Fruit fly (Drosophila melanogaster) whole organism, embryonic: ENCODE data around the gene kin17.

Source experiments
- Asciz ChIP-seq: fragments of 200-800 bp; sonication (Bioruptor generic); optimal IDR thresholded peaks from 2 replicates; lab custom pipeline; 2017; ENCODE audit warnings: missing biosample characterization, mild to moderate bottlenecking, missing genetic modification characterization, missing genetic modification reagents
- Bdp1 ChIP-seq: fragments of 200-800 bp; sonication (Bioruptor generic); optimal IDR thresholded peaks from 3 replicates; lab custom pipeline; 2016; ENCODE audit warnings: missing biosample characterization, missing genetic modification characterization
- CG10543 ChIP-seq: fragments of 200-800 bp; sonication (Bioruptor generic); optimal IDR thresholded peaks from 3 replicates; lab custom pipeline; 2017; ENCODE audit warnings: missing biosample characterization, mild to moderate bottlenecking, missing genetic modification characterization, moderate library complexity
- CG10959 ChIP-seq: fragments of 200-800 bp; sonication (Bioruptor generic); IDR thresholded peaks from 2 replicates; pipeline ENCODE4 v1.3.6; 2022; ENCODE audit warnings: missing biosample characterization, missing genetic modification characterization
- CG12071 ChIP-seq: fragments of 200-800 bp; sonication (Bioruptor generic); optimal IDR thresholded peaks from 3 replicates; lab custom pipeline; 2018; ENCODE audit warnings: missing biosample characterization, mild to moderate bottlenecking, missing genetic modification characterization
- CG13424 ChIP-seq: fragments of 200-800 bp; sonication (Bioruptor generic); optimal IDR thresholded peaks from 2 replicates; lab custom pipeline; 2019; ENCODE audit warnings: missing biosample characterization, mild to moderate bottlenecking, missing genetic modification characterization, moderate library complexity
- CG13775 ChIP-seq: fragments of 200-800 bp; sonication (Bioruptor generic); optimal IDR thresholded peaks from 3 replicates; lab custom pipeline; 2017; ENCODE audit warnings: missing biosample characterization, mild to moderate bottlenecking, missing genetic modification characterization
- CG14050 ChIP-seq: fragments of 200-800 bp; sonication (Bioruptor generic); IDR thresholded peaks from 3 replicates; pipeline ENCODE4 v1.3.6; 2022; ENCODE audit warnings: missing biosample characterization, missing genetic modification characterization
- CG2129 ChIP-seq: fragments of 200-800 bp; sonication (Bioruptor generic); IDR thresholded peaks from 2 replicates; pipeline ENCODE4 v1.3.6; 2022; ENCODE audit warnings: missing biosample characterization, missing genetic modification characterization; ENCODE audit not compliant: partially characterized antibody
- CG3065 ChIP-seq: fragments of 200-800 bp; sonication (Bioruptor generic); optimal IDR thresholded peaks from 2 replicates; lab custom pipeline; 2016; ENCODE audit warnings: missing biosample characterization, missing genetic modification characterization
- CG33557 ChIP-seq: fragments of 200-800 bp; sonication (Bioruptor generic); optimal IDR thresholded peaks from 2 replicates; lab custom pipeline; 2019; ENCODE audit warnings: missing biosample characterization, mild to moderate bottlenecking, missing genetic modification characterization, moderate library complexity
- CG34422 ChIP-seq: fragments of 200-800 bp; sonication (Bioruptor generic); IDR thresholded peaks from 3 replicates; pipeline ENCODE4 v1.3.6; 2022; ENCODE audit warnings: missing biosample characterization, missing genetic modification characterization
- CG3726 ChIP-seq: fragments of 200-800 bp; sonication (Bioruptor generic); IDR thresholded peaks from 3 replicates; pipeline ENCODE4, ENCODE4 v1.3.6; 2022; ENCODE audit warnings: missing biosample characterization, missing genetic modification characterization
- CG6813 ChIP-seq: fragments of 200-800 bp; sonication (Bioruptor generic); optimal IDR thresholded peaks from 2 replicates; lab custom pipeline; 2017; ENCODE audit warnings: missing biosample characterization, missing genetic modification characterization, mild to moderate bottlenecking, moderate library complexity, missing genetic modification reagents
- CG8290 ChIP-seq, 3 experiments: fragments of 200-800 bp; sonication (Bioruptor generic); optimal IDR thresholded peaks; 2 replicates each; lab custom pipeline; 2016 to 2019; ENCODE audit warnings: missing biosample characterization in 3 of 3, missing genetic modification characterization in 3 of 3, mild to moderate bottlenecking in 2 of 3, moderate library complexity in 1 of 3
- CG9817 ChIP-seq: fragments of 200-800 bp; sonication (Bioruptor generic); optimal IDR thresholded peaks from 2 replicates; lab custom pipeline; 2018; ENCODE audit warnings: missing biosample characterization, mild to moderate bottlenecking, missing genetic modification characterization, moderate library complexity
- Doc3 ChIP-seq: fragments of 200-800 bp; sonication (Bioruptor generic); IDR thresholded peaks from 3 replicates; pipeline ENCODE4 v1.3.6; 2022; ENCODE audit warnings: missing biosample characterization, missing genetic modification characterization; ENCODE audit not compliant: partially characterized antibody
- E2f1 ChIP-seq: fragments of 200-800 bp; sonication (Bioruptor generic); IDR thresholded peaks from 2 replicates; pipeline ENCODE4 v1.3.6; 2022; ENCODE audit warnings: missing biosample characterization, missing genetic modification characterization
- Ets97D ChIP-seq: fragments of 200-800 bp; sonication (Bioruptor generic); optimal IDR thresholded peaks from 3 replicates; lab custom pipeline; 2016; ENCODE audit warnings: missing biosample characterization, missing genetic modification characterization
- GATAe ChIP-seq: fragments of 200-800 bp; sonication (Bioruptor generic); conservative IDR thresholded peaks from 2 replicates; pipeline ENCODE4 v1.3.6; 2022; ENCODE audit warnings: missing biosample characterization, missing genetic modification characterization
- HLH3B ChIP-seq: fragments of 200-800 bp; sonication (Bioruptor generic); IDR thresholded peaks from 2 replicates; pipeline ENCODE4 v1.3.6; 2022; ENCODE audit warnings: missing biosample characterization, missing genetic modification characterization
- MBD-R2 ChIP-seq: fragments of 200-800 bp; sonication (Bioruptor generic); IDR thresholded peaks from 2 replicates; pipeline ENCODE4 v1.3.6; 2022; ENCODE audit warnings: missing biosample characterization, missing genetic modification characterization
- Nf-YA ChIP-seq: fragments of 200-800 bp; sonication (Bioruptor generic); IDR thresholded peaks from 2 replicates; pipeline ENCODE4 v1.3.6; 2022; ENCODE audit warnings: missing biosample characterization, missing genetic modification characterization
- Trl ChIP-seq, 3 experiments: fragments of >200 bp in 2 of 3; fragments of 200-800 bp in 1 of 3; sonication (Bioruptor generic) in 1 of 3; optimal IDR thresholded peaks; 2 replicates in 1 of 3; 3 replicates in 2 of 3; lab custom pipeline; 2016 to 2017; ENCODE audit warnings: missing biosample characterization in 1 of 3, missing genetic modification characterization in 1 of 3
- ase ChIP-seq: fragments of 200-800 bp; sonication (Bioruptor generic); IDR thresholded peaks from 3 replicates; pipeline ENCODE4 v1.3.6; 2022; ENCODE audit warnings: missing biosample characterization, missing genetic modification characterization
- bowl ChIP-seq: fragments of 200-800 bp; sonication (Bioruptor generic); IDR thresholded peaks from 2 replicates; pipeline ENCODE4 v1.3.6; 2022; ENCODE audit warnings: missing biosample characterization, missing genetic modification characterization
- cato ChIP-seq: fragments of 200-800 bp; sonication (Bioruptor generic); optimal IDR thresholded peaks from 2 replicates; lab custom pipeline; 2016; ENCODE audit warnings: missing biosample characterization, missing genetic modification characterization, borderline replicate concordance
- cg ChIP-seq: fragments of 200-800 bp; sonication (Bioruptor generic); optimal IDR thresholded peaks from 3 replicates; lab custom pipeline; 2019; ENCODE audit warnings: missing biosample characterization, mild to moderate bottlenecking, missing genetic modification characterization, moderate library complexity
- dpn ChIP-seq, 2 experiments: fragments of 200-800 bp; sonication (Bioruptor generic); optimal IDR thresholded peaks; 3 replicates each; lab custom pipeline; 2016; ENCODE audit warnings: missing biosample characterization in 2 of 2, missing genetic modification characterization in 2 of 2
- eve ChIP-seq, 2 experiments: fragments of >200 bp; optimal IDR thresholded peaks; 2 replicates each; lab custom pipeline; 2017; ENCODE audit warnings: missing biosample characterization in 2 of 2, missing genetic modification characterization in 2 of 2
- fu2 ChIP-seq: fragments of 200-800 bp; sonication (Bioruptor generic); optimal IDR thresholded peaks from 2 replicates; lab custom pipeline; 2016; ENCODE audit warnings: missing biosample characterization, missing genetic modification characterization
- gcm2 ChIP-seq: fragments of 200-800 bp; sonication (Bioruptor generic); optimal IDR thresholded peaks from 2 replicates; lab custom pipeline; 2016; ENCODE audit warnings: missing biosample characterization, missing genetic modification characterization
- grn ChIP-seq: fragments of 200-800 bp; sonication (Bioruptor generic); optimal IDR thresholded peaks from 3 replicates; lab custom pipeline; 2017; ENCODE audit warnings: missing biosample characterization, missing genetic modification characterization
- her ChIP-seq: fragments of 200-800 bp; sonication (Bioruptor generic); optimal IDR thresholded peaks from 2 replicates; lab custom pipeline; 2016; ENCODE audit warnings: missing biosample characterization, missing genetic modification characterization
- hkb ChIP-seq, 2 experiments: fragments of 200-800 bp in 1 of 2; fragments of >200 bp in 1 of 2; sonication (Bioruptor generic) in 1 of 2; IDR thresholded peaks in 1 of 2; optimal IDR thresholded peaks in 1 of 2; 2 replicates each; pipeline versions ENCODE4 v1.3.6 to Lab custom; 2017 to 2022; ENCODE audit warnings: missing biosample characterization in 1 of 2, missing genetic modification characterization in 1 of 2
- knrl ChIP-seq: fragments of 200-800 bp; sonication (Bioruptor generic); IDR thresholded peaks from 3 replicates; pipeline ENCODE4 v1.3.6; 2022; ENCODE audit warnings: missing biosample characterization, missing genetic modification characterization; ENCODE audit not compliant: partially characterized antibody
- mld ChIP-seq: fragments of 200-800 bp; sonication (Bioruptor generic); IDR thresholded peaks from 3 replicates; pipeline ENCODE4 v1.3.6; 2022; ENCODE audit warnings: missing biosample characterization, missing genetic modification characterization; ENCODE audit not compliant: partially characterized antibody
- p53 ChIP-seq: fragments of 200-800 bp; sonication (Bioruptor generic); optimal IDR thresholded peaks from 2 replicates; lab custom pipeline; 2016; ENCODE audit warnings: missing biosample characterization, missing genetic modification characterization
- psq ChIP-seq: fragments of 200-800 bp; sonication (Bioruptor generic); optimal IDR thresholded peaks from 2 replicates; lab custom pipeline; 2017; ENCODE audit warnings: missing biosample characterization, missing genetic modification characterization
- repo ChIP-seq: fragments of 200-800 bp; sonication (Bioruptor generic); optimal IDR thresholded peaks from 2 replicates; lab custom pipeline; 2016; ENCODE audit warnings: missing biosample characterization, missing genetic modification characterization
- rib ChIP-seq: fragments of 200-800 bp; sonication (Bioruptor generic); IDR thresholded peaks from 2 replicates; pipeline ENCODE4 v1.3.6; 2022; ENCODE audit warnings: missing biosample characterization, missing genetic modification characterization
- slou ChIP-seq: fragments of 200-800 bp; sonication (Bioruptor generic); optimal IDR thresholded peaks from 3 replicates; lab custom pipeline; 2016; ENCODE audit warnings: missing biosample characterization, missing genetic modification characterization
- tna ChIP-seq: fragments of 200-800 bp; sonication (Bioruptor generic); IDR thresholded peaks from 2 replicates; pipeline ENCODE4 v1.3.6; 2022; ENCODE audit warnings: missing biosample characterization, missing genetic modification characterization; ENCODE audit not compliant: partially characterized antibody
- vvl ChIP-seq: fragments of 200-800 bp; sonication (Bioruptor generic); IDR thresholded peaks from 2 replicates; pipeline ENCODE4 v1.3.6; 2022; ENCODE audit warnings: missing biosample characterization, missing genetic modification characterization

The kin17 gene

DNA sequence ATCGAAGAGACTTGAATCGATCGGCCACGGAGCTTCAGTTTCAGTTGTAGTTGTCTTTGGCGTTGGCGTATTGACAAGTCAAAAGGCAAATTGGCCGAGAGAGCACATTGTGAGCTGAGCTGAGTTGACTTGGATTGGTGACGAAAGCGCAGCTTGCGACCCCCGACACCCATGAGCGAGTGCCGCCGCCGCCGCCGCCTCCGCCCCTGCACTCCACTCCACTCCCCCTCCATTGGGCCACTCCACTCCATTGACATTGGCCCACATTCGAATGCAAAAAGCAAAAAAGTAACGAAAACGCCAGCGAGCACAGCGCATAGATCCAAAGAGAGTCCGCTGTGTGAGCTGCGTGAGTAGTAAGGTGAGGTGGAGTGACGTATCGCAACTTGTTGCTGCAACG lies 41.2 kb downstream of the kin17 start (continued):
- TF ChIP-seq GATAe (no peak), cg (GFP tag; lab: Kevin White, UChicago) (peak; percentile 2), E2f1 (peak; percentile 20; the same call in 1 of the 2 replicates), Ets97D (GFP tag; lab: Kevin White, UChicago) (no peak), HLH3B (GFP tag; lab: Robert Waterston, UW) (0 out of 2 replicates have a peak, but pooled peaks have one; percentile 6), rib (peak; percentile 58; the same call in 1 of the 2 replicates)

dm6 chr3L:20398243-20399222 lies 41.9 kb downstream of the kin17 start:
- TF ChIP-seq CG9817 (tag; lab: Kevin White, UChicago) (peak; percentile 82), CG33557 (GFP tag; lab: Kevin White, UChicago) (peak; percentile 67), cato (GFP tag; lab: Kevin White, UChicago) (peak; percentile 64), CG13775 (GFP tag; lab: Kevin White, UChicago) (peak; percentile 80), CG12071 (GFP tag; lab: Kevin White, UChicago) (peak; percentile 67), CG3065 (GFP tag; lab: Kevin White, UChicago) (peak; percentile 33), CG10959 (0 out of 2 replicates have a peak, but pooled peaks have one; percentile 46), CG2129 (GFP tag; lab: Robert Waterston, UW) (no peak), grn (GFP tag; lab: Kevin White, UChicago) (peak; percentile 54), dpn (GFP tag; optimal IDR thresholded peaks at IDR 0.05; lab: Kevin White, UChicago) (peak; percentile 77 to 84), gcm2 (GFP tag; lab: Kevin White, UChicago) (peak; percentile 83), mld (GFP tag; lab: Robert Waterston, UW) (no peak), Asciz (GFP tag; lab: Kevin White, UChicago) (peak; percentile 89), CG8290 (GFP tag; optimal IDR thresholded peaks at IDR 0.05; lab: Kevin White, UChicago) (peak; percentile 37), CG8290 (tag; optimal IDR thresholded peaks at IDR 0.05; lab: Kevin White, UChicago) (peak in 1 of 2 experiments; percentile 59), hkb (optimal IDR thresholded peaks at IDR 0.05; lab: Kevin White, UChicago) (no peak), hkb (GFP tag; IDR thresholded peaks at IDR 0.05; lab: Robert Waterston, UW) (peak; percentile 89), her (peak; percentile 48), Trl (optimal IDR thresholded peaks at IDR 0.05; lab: Kevin White, UChicago) (peak; percentile 51 to 67), Trl (GFP tag; optimal IDR thresholded peaks at IDR 0.05; lab: Kevin White, UChicago) (peak; percentile 65), Bdp1 (GFP tag; lab: Kevin White, UChicago) (peak; percentile 63), CG14050 (GFP tag; lab: Robert Waterston, UW) (peak; percentile 69), p53 (GFP tag; lab: Kevin White, UChicago) (peak; percentile 10), Nf-YA (GFP tag; lab: Robert Waterston, UW) (0 out of 2 replicates have a peak, but pooled peaks have one; percentile 39), repo (GFP tag; lab: Kevin White, UChicago) (peak; percentile 44), vvl (peak; percentile 80), CG34422 (GFP tag; lab: Robert Waterston, UW) (peak; percentile 70; the same call in 2 of the 3 replicates), bowl (0 out of 2 replicates have a peak, but pooled peaks have one; percentile 13), psq (GFP tag; lab: Kevin White, UChicago) (peak; percentile 10), tna (GFP tag; lab: Robert Waterston, UW) (no peak), eve (GFP tag; optimal IDR thresholded peaks at IDR 0.05; lab: Kevin White, UChicago) (peak in 1 of 2 experiments; percentile 95), CG6813 (GFP tag; lab: Kevin White, UChicago) (peak; percentile 67), CG3726 (no peak), fu2 (GFP tag; lab: Kevin White, UChicago) (peak; percentile 70), ase (GFP tag; lab: Robert Waterston, UW) (peak; percentile 79), knrl (no peak), MBD-R2 (peak; percentile 9; the same call in 1 of the 2 replicates), CG10543 (GFP tag; lab: Kevin White, UChicago) (peak; percentile 91), slou (peak; percentile 52), Doc3 (GFP tag; lab: Robert Waterston, UW) (no peak), CG13424 (tag; lab: Kevin White, UChicago) (peak; percentile 91)
